Fruit fly (Drosophila melanogaster) whole organism, embryonic: ENCODE measurements around the gene CG18132.

ENCODE experiments used
- Ada2b ChIP-seq: fragments of 200-800 bp; sonication (Bioruptor generic); IDR thresholded peaks from 2 replicates; pipeline ENCODE4 v1.3.6; 2022; ENCODE audit warnings: missing biosample characterization, missing genetic modification characterization
- Adf1 ChIP-seq: fragments of 200-800 bp; sonication (Bioruptor generic); IDR thresholded peaks from 2 replicates; pipeline ENCODE4 v1.3.6; 2022; ENCODE audit warnings: missing biosample characterization, missing genetic modification characterization
- Antp ChIP-seq: fragments of 200-800 bp; sonication (Bioruptor generic); optimal IDR thresholded peaks from 3 replicates; lab custom pipeline; 2016; ENCODE audit warnings: missing biosample characterization, missing genetic modification characterization
- Bteb2 ChIP-seq: fragments of 200-800 bp; sonication (Bioruptor generic); optimal IDR thresholded peaks from 2 replicates; lab custom pipeline; 2016; ENCODE audit warnings: missing biosample characterization, missing genetic modification characterization
- CG10366 ChIP-seq: fragments of 200-800 bp; sonication (Bioruptor generic); IDR thresholded peaks from 2 replicates; pipeline ENCODE4 v1.3.6; 2022; ENCODE audit warnings: missing biosample characterization, missing genetic modification characterization
- CG10959 ChIP-seq: fragments of 200-800 bp; sonication (Bioruptor generic); IDR thresholded peaks from 2 replicates; pipeline ENCODE4 v1.3.6; 2022; ENCODE audit warnings: missing biosample characterization, missing genetic modification characterization
- CG11695 ChIP-seq: fragments of 200-800 bp; sonication (Bioruptor generic); IDR thresholded peaks from 3 replicates; pipeline ENCODE4 v1.3.6; 2022; ENCODE audit warnings: missing biosample characterization, missing genetic modification characterization
- CG14667 ChIP-seq: fragments of 200-800 bp; sonication (Bioruptor generic); IDR thresholded peaks from 2 replicates; pipeline ENCODE4 v1.3.6; 2022; ENCODE audit warnings: missing biosample characterization, missing genetic modification characterization
- CG1603 ChIP-seq: fragments of 200-800 bp; sonication (Bioruptor generic); optimal IDR thresholded peaks from 2 replicates; lab custom pipeline; 2019; ENCODE audit warnings: missing biosample characterization, mild to moderate bottlenecking, missing genetic modification characterization, moderate library complexity
- CG16863 ChIP-seq: fragments of 200-800 bp; sonication (Bioruptor generic); optimal IDR thresholded peaks from 3 replicates; lab custom pipeline; 2016; ENCODE audit warnings: missing biosample characterization, missing genetic modification characterization
- CG1792 ChIP-seq: fragments of 200-800 bp; sonication (Bioruptor generic); optimal IDR thresholded peaks from 2 replicates; lab custom pipeline; 2016; ENCODE audit warnings: missing biosample characterization, missing genetic modification characterization
- CG2129 ChIP-seq: fragments of 200-800 bp; sonication (Bioruptor generic); IDR thresholded peaks from 2 replicates; pipeline ENCODE4 v1.3.6; 2022; ENCODE audit warnings: missing biosample characterization, missing genetic modification characterization; ENCODE audit not compliant: partially characterized antibody
- CG42726 ChIP-seq: fragments of 200-800 bp; sonication (Bioruptor generic); IDR thresholded peaks from 2 replicates; pipeline ENCODE4 v1.3.6; 2022; ENCODE audit warnings: missing biosample characterization, missing genetic modification characterization; ENCODE audit not compliant: partially characterized antibody
- CG9797 ChIP-seq: fragments of 200-800 bp; sonication (Bioruptor generic); optimal IDR thresholded peaks from 3 replicates; lab custom pipeline; 2018; ENCODE audit warnings: missing biosample characterization, mild to moderate bottlenecking, missing genetic modification characterization
- CG9817 ChIP-seq: fragments of 200-800 bp; sonication (Bioruptor generic); optimal IDR thresholded peaks from 2 replicates; lab custom pipeline; 2018; ENCODE audit warnings: missing biosample characterization, mild to moderate bottlenecking, missing genetic modification characterization, moderate library complexity
- CG9932 ChIP-seq: fragments of 200-800 bp; sonication (Bioruptor generic); IDR thresholded peaks from 2 replicates; pipeline ENCODE4 v1.3.6; 2022; ENCODE audit warnings: missing biosample characterization, missing genetic modification characterization
- Dfd ChIP-seq, 2 experiments: fragments of >200 bp; optimal IDR thresholded peaks; 2 replicates each; lab custom pipeline; 2017; ENCODE audit warnings: missing biosample characterization in 2 of 2, missing genetic modification characterization in 2 of 2
- Ets65A ChIP-seq: fragments of 200-800 bp; sonication (Bioruptor generic); peaks from one replicate; lab custom pipeline; 2016; ENCODE audit warnings: missing biosample characterization, missing genetic modification characterization
- Fer2 ChIP-seq: fragments of 200-800 bp; sonication (Bioruptor generic); optimal IDR thresholded peaks from 2 replicates; lab custom pipeline; 2018; ENCODE audit warnings: missing biosample characterization, mild to moderate bottlenecking, missing genetic modification characterization, moderate library complexity
- Gug ChIP-seq: fragments of 200-800 bp; sonication (Bioruptor generic); IDR thresholded peaks from 4 replicates; pipeline ENCODE4 v1.3.6; 2022; ENCODE audit warnings: missing biosample characterization, missing genetic modification characterization
- Hmr ChIP-seq: fragments of 200-800 bp; sonication (Bioruptor generic); optimal IDR thresholded peaks from 3 replicates; lab custom pipeline; 2017; ENCODE audit warnings: mild to moderate bottlenecking, missing biosample characterization, missing genetic modification reagents, missing genetic modification characterization
- MTF-1 ChIP-seq: fragments of 200-800 bp; sonication (Bioruptor generic); optimal IDR thresholded peaks from 2 replicates; lab custom pipeline; 2018; ENCODE audit warnings: missing biosample characterization, mild to moderate bottlenecking, missing genetic modification characterization, borderline replicate concordance
- Mad ChIP-seq: fragments of 200-800 bp; sonication (Bioruptor generic); optimal IDR thresholded peaks from 2 replicates; lab custom pipeline; 2016; ENCODE audit warnings: missing biosample characterization, missing genetic modification characterization
- Scr ChIP-seq: fragments of 200-800 bp; sonication (Bioruptor generic); IDR thresholded peaks from 2 replicates; pipeline ENCODE4 v1.3.6; 2022; ENCODE audit warnings: missing biosample characterization, missing genetic modification characterization; ENCODE audit not compliant: partially characterized antibody
- Xrp1 ChIP-seq: fragments of 200-800 bp; sonication (Bioruptor generic); IDR thresholded peaks from 2 replicates; pipeline ENCODE4 v1.3.6; 2022; ENCODE audit warnings: missing biosample characterization, missing genetic modification characterization
- bigmax ChIP-seq: fragments of 200-800 bp; sonication (Bioruptor generic); optimal IDR thresholded peaks from 2 replicates; lab custom pipeline; 2018; ENCODE audit warnings: missing biosample characterization, mild to moderate bottlenecking, missing genetic modification characterization
- chif ChIP-seq, 2 experiments: fragments of 200-800 bp; sonication (Bioruptor generic); optimal IDR thresholded peaks; 3 replicates each; lab custom pipeline; 2016; ENCODE audit warnings: missing biosample characterization in 2 of 2, missing genetic modification characterization in 2 of 2
- cwo ChIP-seq: fragments of 200-800 bp; sonication (Bioruptor generic); optimal IDR thresholded peaks from 3 replicates; lab custom pipeline; 2017; ENCODE audit warnings: missing biosample characterization, missing genetic modification characterization, mild to moderate bottlenecking, moderate library complexity, missing genetic modification reagents
- eve ChIP-seq, 2 experiments: fragments of >200 bp; optimal IDR thresholded peaks; 2 replicates each; lab custom pipeline; 2017; ENCODE audit warnings: missing biosample characterization in 2 of 2, missing genetic modification characterization in 2 of 2
- ewg ChIP-seq: fragments of 200-800 bp; sonication (Bioruptor generic); optimal IDR thresholded peaks from 3 replicates; lab custom pipeline; 2017; ENCODE audit warnings: mild to moderate bottlenecking, missing biosample characterization, missing genetic modification reagents, missing genetic modification characterization
- fd3F ChIP-seq: fragments of 200-800 bp; sonication (Bioruptor generic); optimal IDR thresholded peaks from 2 replicates; lab custom pipeline; 2018; ENCODE audit warnings: missing biosample characterization, mild to moderate bottlenecking, missing genetic modification characterization, moderate library complexity
- gt ChIP-seq: fragments of 200-800 bp; sonication (Bioruptor generic); IDR thresholded peaks from 2 replicates; pipeline ENCODE4 v1.3.6; 2022; ENCODE audit warnings: missing biosample characterization, missing genetic modification characterization
- hbn ChIP-seq: fragments of 200-800 bp; sonication (Bioruptor generic); IDR thresholded peaks from 2 replicates; pipeline ENCODE4 v1.3.6; 2022; ENCODE audit warnings: missing biosample characterization, missing genetic modification characterization; ENCODE audit not compliant: partially characterized antibody
- inv ChIP-seq: fragments of 200-800 bp; sonication (Bioruptor generic); IDR thresholded peaks from 2 replicates; pipeline ENCODE4 v1.3.6; 2022; ENCODE audit warnings: missing biosample characterization, missing genetic modification characterization; ENCODE audit not compliant: partially characterized antibody
- pan ChIP-seq, 4 experiments: fragments of >200 bp in 3 of 4; fragments of 200-800 bp in 1 of 4; sonication (Bioruptor generic) in 1 of 4; optimal IDR thresholded peaks in 3 of 4; IDR thresholded peaks in 1 of 4; 2 replicates each; pipeline versions ENCODE4 v1.3.6 to Lab custom; 2017 to 2022; ENCODE audit warnings: missing biosample characterization in 2 of 4, missing genetic modification characterization in 2 of 4, mixed read lengths in 1 of 4
- pfk ChIP-seq: fragments of 200-800 bp; sonication (Bioruptor generic); optimal IDR thresholded peaks from 2 replicates; lab custom pipeline; 2018; ENCODE audit warnings: missing biosample characterization, mild to moderate bottlenecking, missing genetic modification characterization, moderate library complexity
- pho ChIP-seq: fragments of 200-800 bp; sonication (Bioruptor generic); optimal IDR thresholded peaks from 2 replicates; lab custom pipeline; 2016; ENCODE audit warnings: missing biosample characterization, missing genetic modification characterization
- prd ChIP-seq, 3 experiments: fragments of >200 bp in 2 of 3; fragments of 200-800 bp in 1 of 3; sonication (Bioruptor generic) in 1 of 3; optimal IDR thresholded peaks in 2 of 3; IDR thresholded peaks in 1 of 3; 2 replicates in 2 of 3; 3 replicates in 1 of 3; pipeline versions ENCODE4 v1.3.6 to Lab custom; 2017 to 2022; ENCODE audit warnings: missing biosample characterization in 1 of 3, missing genetic modification characterization in 1 of 3
- scrt ChIP-seq: fragments of 200-800 bp; sonication (Bioruptor generic); optimal IDR thresholded peaks from 2 replicates; lab custom pipeline; 2018; ENCODE audit warnings: missing biosample characterization, mild to moderate bottlenecking, missing genetic modification characterization, moderate library complexity
- sens-2 ChIP-seq: fragments of 200-800 bp; sonication (Bioruptor generic); IDR thresholded peaks from 2 replicates; pipeline ENCODE4 v1.3.6; 2022; ENCODE audit warnings: missing biosample characterization, missing genetic modification characterization
- sisA ChIP-seq: fragments of 200-800 bp; sonication (Bioruptor generic); IDR thresholded peaks from 2 replicates; pipeline ENCODE4 v1.3.6; 2022; ENCODE audit warnings: missing biosample characterization, missing genetic modification characterization
- sob ChIP-seq: fragments of 200-800 bp; sonication (Bioruptor generic); IDR thresholded peaks from 2 replicates; pipeline ENCODE4 v1.3.6; 2022; ENCODE audit warnings: missing biosample characterization, missing genetic modification characterization
- unc-4 ChIP-seq: fragments of 200-800 bp; sonication (Bioruptor generic); IDR thresholded peaks from 2 replicates; pipeline ENCODE4 v1.3.6; 2022; ENCODE audit warnings: missing biosample characterization, missing genetic modification characterization; ENCODE audit not compliant: partially characterized antibody

CG18132 gene

DNA sequence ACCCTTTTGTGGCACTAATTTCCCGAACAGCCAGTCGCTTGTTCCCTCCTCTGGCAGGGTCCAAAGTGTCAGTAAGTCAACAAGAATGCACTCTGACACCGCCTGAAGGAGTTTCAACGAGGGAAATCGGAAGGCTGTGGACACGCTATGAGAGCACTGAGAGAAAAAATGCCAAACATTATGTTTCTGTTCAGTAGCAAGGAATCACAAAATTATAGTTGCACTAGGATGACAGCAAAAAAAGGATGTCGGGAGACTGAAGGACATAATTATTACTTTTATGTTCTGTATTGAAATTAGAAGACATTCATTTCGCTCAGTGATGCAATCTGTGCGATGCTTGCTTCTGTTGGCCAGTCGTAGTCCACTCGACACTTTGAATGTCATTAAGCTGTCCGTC, 7.5 kb downstream of the CG18132 start (continued):
- TF ChIP-seq CG14667 (GFP tag; lab: Robert Waterston, UW), result 0 out of 2 replicates have a peak, but pooled peaks have one; percentile 7
- TF ChIP-seq Ada2b, result no peak
- TF ChIP-seq Scr (GFP tag; lab: Robert Waterston, UW), result no peak
- no peak for TF ChIP-seq bigmax (GFP tag; lab: Kevin White, UChicago)
- no peak for TF ChIP-seq CG42726 (GFP tag; lab: Robert Waterston, UW)
- TF ChIP-seq CG9932 (GFP tag; lab: Robert Waterston, UW), result no peak
- TF ChIP-seq Gug (GFP tag; lab: Robert Waterston, UW), result no peak
- no peak for TF ChIP-seq Hmr (GFP tag; lab: Kevin White, UChicago)
- TF ChIP-seq pfk (GFP tag; lab: Kevin White, UChicago), result no peak
- no peak for TF ChIP-seq CG9797 (GFP tag; lab: Kevin White, UChicago)
- TF ChIP-seq CG16863 (GFP tag; lab: Kevin White, UChicago), result no peak
- TF ChIP-seq CG10366, result no peak
- no peak for TF ChIP-seq Antp
- TF ChIP-seq eve (GFP tag; optimal IDR thresholded peaks at IDR 0.05; lab: Kevin White, UChicago), result peak in 1 of 2 experiments; percentile 10
- TF ChIP-seq Xrp1 (GFP tag; lab: Robert Waterston, UW), result peak; percentile 41; the same call in 1 of the 2 replicates
- no peak for TF ChIP-seq Adf1 (GFP tag; lab: Robert Waterston, UW)
- no peak for TF ChIP-seq Mad (GFP tag; lab: Kevin White, UChicago)
- no peak for TF ChIP-seq CG11695 (GFP tag; lab: Robert Waterston, UW)
- no peak for TF ChIP-seq CG9817 (tag; lab: Kevin White, UChicago)
- no peak for TF ChIP-seq Dfd (GFP tag; optimal IDR thresholded peaks at IDR 0.05; lab: Kevin White, UChicago)
- no peak for TF ChIP-seq ewg (GFP tag; lab: Kevin White, UChicago)
- peak; percentile 18; the same call in 1 of the 2 replicates for TF ChIP-seq sens-2 (GFP tag; lab: Robert Waterston, UW)
- TF ChIP-seq fd3F, result no peak
- no peak for TF ChIP-seq Bteb2
- TF ChIP-seq inv (GFP tag; lab: Robert Waterston, UW), result no peak
- no peak for TF ChIP-seq Fer2
- TF ChIP-seq sisA (GFP tag; lab: Robert Waterston, UW), result peak; percentile 21; the same call in 1 of the 2 replicates
- no peak for TF ChIP-seq scrt (GFP tag; lab: Kevin White, UChicago)
- TF ChIP-seq Ets65A (GFP tag; lab: Kevin White, UChicago), result peak; percentile 88
- no peak for TF ChIP-seq pho (GFP tag; lab: Kevin White, UChicago)
- no peak for TF ChIP-seq gt (GFP tag; lab: Robert Waterston, UW)
- TF ChIP-seq CG1603, result peak; percentile 15
- TF ChIP-seq CG1792 (GFP tag; lab: Kevin White, UChicago), result no peak
- no peak for TF ChIP-seq MTF-1 (GFP tag; lab: Kevin White, UChicago)
- TF ChIP-seq hbn (GFP tag; lab: Robert Waterston, UW), result no peak
- TF ChIP-seq unc-4 (GFP tag; lab: Robert Waterston, UW), result no peak
- no peak for TF ChIP-seq CG2129
- TF ChIP-seq CG10959 (GFP tag; lab: Robert Waterston, UW), result peak; percentile 8; the same call in 1 of the 2 replicates
- TF ChIP-seq chif (GFP tag; optimal IDR thresholded peaks at IDR 0.05; lab: Kevin White, UChicago), result peak in 1 of 2 experiments; percentile 12
- TF ChIP-seq cwo (GFP tag; lab: Kevin White, UChicago), result no peak
- no peak for TF ChIP-seq sob (GFP tag; lab: Robert Waterston, UW)
- no peak for TF ChIP-seq prd (optimal IDR thresholded peaks at IDR 0.05; lab: Kevin White, UChicago)
- TF ChIP-seq prd (GFP tag; IDR thresholded peaks at IDR 0.05; lab: Robert Waterston, UW), result peak; percentile 76; the same call in 2 of the 3 replicates
- TF ChIP-seq pan (optimal IDR thresholded peaks at IDR 0.05; lab: Kevin White, UChicago), result no peak
- TF ChIP-seq pan (GFP tag; optimal IDR thresholded peaks at IDR 0.05 in 1 of 2, IDR thresholded peaks at IDR 0.05 in 1 of 2), result no peak
